Worm (Caenorhabditis elegans): Measurements from ENCODE around the gene K07F5.16.

DNA sequence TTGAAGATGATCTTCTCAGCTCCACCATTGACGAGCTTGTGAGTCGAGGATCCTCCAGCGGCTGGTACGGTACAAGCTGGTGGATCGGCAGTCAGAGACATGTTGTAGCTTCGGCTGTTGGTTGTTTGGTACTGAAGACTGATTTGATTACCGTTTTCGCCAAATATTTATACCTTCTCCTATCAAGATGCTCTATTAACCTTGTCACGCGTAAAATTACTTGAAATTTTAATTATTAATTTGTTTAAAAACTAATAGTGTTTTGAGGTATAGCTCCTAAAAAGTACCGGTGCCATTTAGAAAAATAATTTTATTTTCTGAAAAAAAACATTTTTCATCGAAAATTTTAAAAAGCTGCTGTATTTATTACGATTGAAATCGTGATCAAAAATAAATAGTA lies 13.0 kb upstream of the K07F5.16 start, which contains the start of gene ssp-10:
- TF ChIP-seq ref-1 (GFP tag; conservative IDR thresholded peaks at IDR 0.05) (no peak), ztf-29 (GFP tag; IDR thresholded peaks at IDR 0.05) (no peak), flt-1 (GFP tag; IDR thresholded peaks at IDR 0.05) (no peak), tab-1 (GFP tag; IDR thresholded peaks at IDR 0.05) (no peak), med-1 (GFP tag; optimal IDR thresholded peaks at IDR 0.05; ENCODE audit: insufficient read depth) (no peak), T22C8.4 (GFP tag; IDR thresholded peaks at IDR 0.05) (no peak)

All from whole organism, midembryonic.